Worm (Caenorhabditis elegans) whole organism, mixed stage, embryonic: ENCODE results near the gene F46E10.18.

ENCODE experiments used
- ceh-43 ChIP-seq: fragments of 200-800 bp; sonication (Bioruptor generic); optimal IDR thresholded peaks from 2 replicates; lab custom pipeline; 2018; ENCODE audit warnings: mild to moderate bottlenecking, missing genetic modification characterization, moderate library complexity, missing compliant biosample characterization
- nhr-12 ChIP-seq: fragments of 150-350 bp; optimal IDR thresholded peaks from 2 replicates; lab custom pipeline; 2014; ENCODE audit warnings: missing biosample characterization, missing genetic modification characterization
- nhr-28 ChIP-seq: fragments of 150-350 bp; optimal IDR thresholded peaks from 2 replicates; lab custom pipeline; 2014; ENCODE audit warnings: missing biosample characterization, missing genetic modification characterization
- tbx-8 ChIP-seq: fragments of 200-800 bp; sonication (Bioruptor generic); optimal IDR thresholded peaks from 2 replicates; lab custom pipeline; 2018; ENCODE audit warnings: mild to moderate bottlenecking, missing genetic modification characterization, moderate library complexity, missing compliant biosample characterization
- unc-120 ChIP-seq: sonication (generic microtip); optimal IDR thresholded peaks from 2 replicates; lab custom pipeline; 2017; ENCODE audit warnings: missing genetic modification characterization, missing compliant biosample characterization; ENCODE audit not compliant: poor library complexity, severe bottlenecking
- unc-62 ChIP-seq: fragments of 150-350 bp; optimal IDR thresholded peaks from 2 replicates; lab custom pipeline; 2014; ENCODE audit warnings: missing biosample characterization, missing genetic modification reagents, missing genetic modification characterization

- TF ChIP-seq ceh-43 (no peak), unc-120 (tag; lab: Kevin White, UChicago) (no peak), nhr-12 (tag; lab: Kevin White, UChicago) (no peak), tbx-8 (no peak), nhr-28 (no peak), unc-62 (GFP tag; lab: Kevin White, UChicago) (no peak)
Observed at ce11 chrV:6493821-6494220, 27.0 kb upstream of the F46E10.18 start, which contains the start of gene cpt-6.
